Fruit fly (Drosophila melanogaster): ENCODE results near the gene glo.

The glo gene

dm6 chr3R:11806753-11807152, 12.5 kb downstream of the glo start (continued):
- TF ChIP-seq CG4328 (GFP tag; optimal IDR thresholded peaks at IDR 0.05) (no peak), zfh1 (GFP tag; IDR thresholded peaks at IDR 0.05) (0 out of 3 replicates have a peak, but pooled peaks have one; percentile 22), CG32532 (GFP tag; IDR thresholded peaks at IDR 0.05) (peak; percentile 35; the same call in 1 of the 2 replicates), HHEX (GFP tag; optimal IDR thresholded peaks at IDR 0.05) (no peak), Sin3A (optimal IDR thresholded peaks at IDR 0.05) (no peak), lab (GFP tag; optimal IDR thresholded peaks at IDR 0.05) (peak; percentile 25), CG7271 (tag; optimal IDR thresholded peaks at IDR 0.05) (no peak), sd (tag; optimal IDR thresholded peaks at IDR 0.05) (no peak), CG8478 (optimal IDR thresholded peaks at IDR 0.05) (no peak), CG1602 (GFP tag; optimal IDR thresholded peaks at IDR 0.05) (no peak), ci (GFP tag; IDR thresholded peaks at IDR 0.05) (0 out of 3 replicates have a peak, but pooled peaks have one; percentile 40), Hr3 (GFP tag; optimal IDR thresholded peaks at IDR 0.05) (peak; percentile 6), CG8765 (GFP tag; IDR thresholded peaks at IDR 0.05) (0 out of 2 replicates have a peak, but pooled peaks have one; percentile 14), CG13296 (GFP tag; optimal IDR thresholded peaks at IDR 0.05) (no peak), CG13424 (tag; optimal IDR thresholded peaks at IDR 0.05) (peak; percentile 5), CG14014 (GFP tag; IDR thresholded peaks at IDR 0.05) (peak; percentile 35; the same call in 1 of the 2 replicates), Fer1 (GFP tag; optimal IDR thresholded peaks at IDR 0.05) (peak; percentile 20), CG13287 (GFP tag; IDR thresholded peaks at IDR 0.05; ENCODE audit: partially characterized antibody) (no peak), CG11504 (tag; optimal IDR thresholded peaks at IDR 0.05) (peak; percentile 53), eyg (GFP tag; optimal IDR thresholded peaks at IDR 0.05) (no peak), HLH3B (GFP tag; IDR thresholded peaks at IDR 0.05) (0 out of 2 replicates have a peak, but pooled peaks have one; percentile 16), CG13775 (GFP tag; optimal IDR thresholded peaks at IDR 0.05) (peak; percentile 10), CG9932 (GFP tag; IDR thresholded peaks at IDR 0.05) (0 out of 2 replicates have a peak, but pooled peaks have one; percentile 7), CG18619 (GFP tag; optimal IDR thresholded peaks at IDR 0.05) (peak; percentile 4), Meics (GFP tag; optimal IDR thresholded peaks at IDR 0.05) (peak; percentile 10), Blimp-1 (GFP tag; optimal IDR thresholded peaks at IDR 0.05) (peak; percentile 36), NfI (GFP tag; optimal IDR thresholded peaks at IDR 0.05) (peak; percentile 1), CG10274 (GFP tag; optimal IDR thresholded peaks at IDR 0.05) (no peak), Taf1 (GFP tag; IDR thresholded peaks at IDR 0.05) (no peak), CG3281 (GFP tag; optimal IDR thresholded peaks at IDR 0.05) (peak; percentile 8), BEAF-32 (GFP tag; optimal IDR thresholded peaks at IDR 0.05) (no peak), Sox102F (GFP tag; optimal IDR thresholded peaks at IDR 0.05) (peak; percentile 57), CG9797 (GFP tag; optimal IDR thresholded peaks at IDR 0.05) (no peak), dpn (GFP tag; optimal IDR thresholded peaks at IDR 0.05) (peak; percentile 20 to 28), Pdp1 (GFP tag; optimal IDR thresholded peaks at IDR 0.05) (peak; percentile 6 to 26), lilli (GFP tag; optimal IDR thresholded peaks at IDR 0.05) (peak; percentile 51), ind (GFP tag; optimal IDR thresholded peaks at IDR 0.05) (peak; percentile 42), CG30431 (GFP tag; optimal IDR thresholded peaks at IDR 0.05) (peak; percentile 10), CG6689 (GFP tag; IDR thresholded peaks at IDR 0.05) (peak; percentile 33; the same call in 1 of the 2 replicates), Camta (GFP tag; optimal IDR thresholded peaks at IDR 0.05) (peak; percentile 7), Ptx1 (GFP tag; IDR thresholded peaks at IDR 0.05) (peak; percentile 50; the same call in 1 of the 2 replicates), Neu2 (GFP tag; optimal IDR thresholded peaks at IDR 0.05; ENCODE audit: borderline replicate concordance) (peak; percentile 7), mld (GFP tag; IDR thresholded peaks at IDR 0.05; ENCODE audit: partially characterized antibody) (no peak), CG31441 (GFP tag; IDR thresholded peaks at IDR 0.05) (no peak), Nf-YA (GFP tag; IDR thresholded peaks at IDR 0.05) (no peak), CG9609 (GFP tag; optimal IDR thresholded peaks at IDR 0.05) (peak; percentile 40), hkb (optimal IDR thresholded peaks at IDR 0.05) (no peak), hkb (GFP tag; IDR thresholded peaks at IDR 0.05) (peak; percentile 68), knrl (GFP tag; IDR thresholded peaks at IDR 0.05; ENCODE audit: partially characterized antibody) (0 out of 3 replicates have a peak, but pooled peaks have one; percentile 30), Ssrp (tag; optimal IDR thresholded peaks at IDR 0.05) (peak; percentile 7), so (GFP tag; IDR thresholded peaks at IDR 0.05) (0 out of 3 replicates have a peak, but pooled peaks have one; percentile 10)
